Worm (Caenorhabditis elegans) whole organism, midembryonic: ENCODE data around the gene F59A1.15.

Experiments used
- cog-1 ChIP-seq: sonication (generic microtip); optimal IDR thresholded peaks from 2 replicates; lab custom pipeline; 2016; ENCODE audit warnings: missing genetic modification characterization, missing compliant biosample characterization
- med-1 ChIP-seq: sonication (generic microtip); optimal IDR thresholded peaks from 2 replicates; lab custom pipeline; 2017; ENCODE audit warnings: missing genetic modification characterization, mild to moderate bottlenecking, missing compliant biosample characterization, antibody characterized with exemption, missing genetic modification reagents; ENCODE audit not compliant: insufficient read depth
- ref-1 ChIP-seq: fragments of 200-800 bp; sonication (Bioruptor generic); conservative IDR thresholded peaks from 2 replicates; pipeline ENCODE4 v1.3.6; 2022; ENCODE audit warnings: missing genetic modification reagents, missing genetic modification characterization, missing compliant biosample characterization
- tab-1 ChIP-seq: fragments of 200-800 bp; sonication (Bioruptor generic); IDR thresholded peaks from 2 replicates; pipeline ENCODE4 v1.3.6; 2022; ENCODE audit warnings: missing genetic modification characterization, missing compliant biosample characterization
- ztf-23 ChIP-seq: fragments of 200-800 bp; sonication (Bioruptor generic); IDR thresholded peaks from 2 replicates; pipeline ENCODE4 v1.3.6; 2022; ENCODE audit warnings: missing genetic modification reagents, missing genetic modification characterization, missing compliant biosample characterization

ce11 chrV:17659228-17659627, 24.4 kb downstream of the F59A1.15 start, which contains the start of gene fbxa-108:
- TF ChIP-seq ztf-23 (GFP tag; lab: Robert Waterston, UW) (no peak), tab-1 (GFP tag; lab: Robert Waterston, UW) (no peak), med-1 (GFP tag; lab: Kevin White, UChicago) (no peak), cog-1 (tag; lab: Kevin White, UChicago) (no peak), ref-1 (no peak)
